Fruit fly (Drosophila melanogaster) Kc167 (cell line): ENCODE results near the gene CG3347.

Source experiments
- Myc ChIP-seq: fragments of >200 bp; optimal IDR thresholded peaks from 2 replicates; lab custom pipeline; 2017; ENCODE audit warnings: missing external identifiers
- insv ChIP-seq: fragments of >200 bp; optimal IDR thresholded peaks from 3 replicates; lab custom pipeline; 2018; ENCODE audit warnings: missing external identifiers
- psq ChIP-seq: fragments of >200 bp; optimal IDR thresholded peaks from 2 replicates; lab custom pipeline; 2017; ENCODE audit warnings: missing external identifiers

dm6 chr2L:3303893-3304292 is 34.7 kb downstream of the CG3347 start, which contains the start of gene CG3277:
- TF ChIP-seq Myc (lab: Kevin White, UChicago), result no peak
- no peak for TF ChIP-seq insv (lab: Kevin White, UChicago)
- TF ChIP-seq psq (lab: Kevin White, UChicago), result no peak
